Worm (Caenorhabditis elegans) whole organism, L3 larva: ENCODE measurements around the gene acs-17.

ENCODE experiments used
- aly-2 ChIP-seq: fragments of 150-350 bp; optimal IDR thresholded peaks from 2 replicates; lab custom pipeline; 2014; ENCODE audit warnings: missing biosample characterization, missing genetic modification characterization
- ama-1 ChIP-seq: fragments of 150-350 bp; optimal IDR thresholded peaks from 2 replicates; lab custom pipeline; 2018
- egl-27 ChIP-seq: sonication (generic microtip); optimal IDR thresholded peaks from 4 replicates; lab custom pipeline; 2017; ENCODE audit warnings: missing biosample characterization, missing genetic modification reagents, missing genetic modification characterization
- elt-2 ChIP-seq: sonication (generic microtip); optimal IDR thresholded peaks from 2 replicates; lab custom pipeline; 2016; ENCODE audit warnings: missing genetic modification reagents, mild to moderate bottlenecking, missing genetic modification characterization, missing compliant biosample characterization
- elt-3 ChIP-seq, 3 experiments: fragments of 150-350 bp in 1 of 3; sonication (generic microtip) in 2 of 3; optimal IDR thresholded peaks; 2 replicates in 2 of 3; 4 replicates in 1 of 3; lab custom pipeline; 2014 to 2017; ENCODE audit warnings: missing biosample characterization in 3 of 3, missing genetic modification characterization in 3 of 3
- fkh-10 ChIP-seq: sonication (generic microtip); optimal IDR thresholded peaks from 2 replicates; lab custom pipeline; 2017; ENCODE audit warnings: missing biosample characterization, missing genetic modification reagents, missing genetic modification characterization
- nhr-11 ChIP-seq: fragments of 150-350 bp; optimal IDR thresholded peaks from 2 replicates; lab custom pipeline; 2014; ENCODE audit warnings: missing biosample characterization, missing genetic modification characterization
- nhr-76 ChIP-seq: fragments of 150-350 bp; sonication (generic microtip); optimal IDR thresholded peaks from 5 replicates; lab custom pipeline; 2014; ENCODE audit warnings: missing biosample characterization, missing genetic modification characterization
- sea-2 ChIP-seq: fragments of 150-350 bp; sonication (generic microtip); optimal IDR thresholded peaks from 4 replicates; lab custom pipeline; 2014; ENCODE audit warnings: missing biosample characterization, missing genetic modification reagents, missing genetic modification characterization
- snpc-4 ChIP-seq: fragments of 150-350 bp; optimal IDR thresholded peaks from 2 replicates; lab custom pipeline; 2014; ENCODE audit warnings: missing biosample characterization, missing genetic modification characterization
- unc-62 ChIP-seq: fragments of 150-350 bp; sonication (generic microtip); optimal IDR thresholded peaks from 4 replicates; lab custom pipeline; 2014; ENCODE audit warnings: missing biosample characterization, missing genetic modification reagents, missing genetic modification characterization
- ztf-11 ChIP-seq: fragments of 150-350 bp; optimal IDR thresholded peaks from 2 replicates; lab custom pipeline; 2014; ENCODE audit warnings: missing biosample characterization, missing genetic modification characterization

DNA sequence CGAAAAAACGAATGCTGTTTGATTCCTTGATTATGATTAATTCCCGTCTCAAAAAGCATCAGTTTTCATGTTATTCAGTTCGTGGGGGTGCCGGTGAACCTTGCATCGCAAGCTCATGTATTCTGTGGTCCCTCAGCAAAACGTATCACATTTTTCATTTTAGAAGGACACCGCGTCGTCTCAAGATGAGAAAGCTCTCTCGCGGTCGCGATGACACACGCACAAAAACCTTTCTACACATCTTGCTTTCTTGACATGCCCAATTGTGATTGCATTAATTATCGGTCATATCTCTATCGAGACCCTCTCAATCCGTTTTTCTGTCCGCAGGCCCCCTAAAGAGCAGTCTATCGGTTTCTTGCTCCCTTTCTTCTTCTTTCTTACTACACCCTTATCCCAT, 11.8 kb upstream of the acs-17 start:
- TF ChIP-seq ama-1 (lab: Kevin White, UChicago) (no peak), ztf-11 (tag; lab: Kevin White, UChicago) (no peak), fkh-10 (GFP tag; lab: Kevin White, UChicago) (no peak), unc-62 (no peak), egl-27 (tag; lab: Kevin White, UChicago) (no peak), elt-2 (tag; lab: Kevin White, UChicago) (no peak), aly-2 (no peak), sea-2 (GFP tag; lab: Kevin White, UChicago) (no peak), snpc-4 (tag; lab: Kevin White, UChicago) (no peak), elt-3 (tag; optimal IDR thresholded peaks at IDR 0.05; lab: Kevin White, UChicago) (no peak), nhr-11 (no peak), nhr-76 (no peak)
